Fruit fly (Drosophila melanogaster) whole organism, prepupa: Measurements from ENCODE around the gene NTPase.

ENCODE experiments used
- CG6808 ChIP-seq: fragments of 200-800 bp; sonication (Bioruptor generic); optimal IDR thresholded peaks from 3 replicates; lab custom pipeline; 2017; ENCODE audit warnings: missing biosample characterization, missing genetic modification characterization, mild to moderate bottlenecking, moderate library complexity, missing genetic modification reagents
- Ets96B ChIP-seq: fragments of 200-800 bp; optimal IDR thresholded peaks from 2 replicates; lab custom pipeline; 2019; ENCODE audit warnings: missing biosample characterization, mild to moderate bottlenecking, missing genetic modification characterization, moderate library complexity
- spab ChIP-seq: fragments of 200-800 bp; sonication (Bioruptor generic); optimal IDR thresholded peaks from 2 replicates; lab custom pipeline; 2017; ENCODE audit warnings: missing biosample characterization, mild to moderate bottlenecking, missing genetic modification characterization, missing genetic modification reagents

- TF ChIP-seq spab (GFP tag; lab: Kevin White, UChicago) (no peak), Ets96B (tag; lab: Kevin White, UChicago) (no peak), CG6808 (GFP tag; lab: Kevin White, UChicago) (peak; percentile 1)
These were observed at the start of gene NTPase, which contains the start of gene lilli for dm6 chr2L:2885503-2886225.
